Worm (Caenorhabditis elegans) whole organism, L2 larva: ENCODE data around the gene C29F7.2.
A peak's percentile ranks its signal among the peaks of the same experiment; 100 is the strongest.
"Not testable (repeated sequence)": the region's sequence is repeated elsewhere in the genome, so short reads cannot be mapped to it uniquely, and the experiment has no call there.

Source experiments
- C34F6.9 ChIP-seq: fragments of 150-350 bp; optimal IDR thresholded peaks from 2 replicates; lab custom pipeline; 2014; ENCODE audit warnings: missing biosample characterization, missing genetic modification characterization
- F13H6.1 ChIP-seq: sonication (generic microtip); optimal IDR thresholded peaks from 2 replicates; lab custom pipeline; 2016; ENCODE audit warnings: missing genetic modification characterization, missing compliant biosample characterization
- Y55F3AM.14 ChIP-seq: fragments of 200-800 bp; sonication (Bioruptor generic); optimal IDR thresholded peaks from 2 replicates; lab custom pipeline; 2018; ENCODE audit warnings: mild to moderate bottlenecking, missing genetic modification characterization, missing compliant biosample characterization
- ZK546.5 ChIP-seq: sonication (generic microtip); optimal IDR thresholded peaks from 2 replicates; lab custom pipeline; 2017; ENCODE audit warnings: missing biosample characterization, missing genetic modification characterization
- alr-1 ChIP-seq: fragments of 150-350 bp; optimal IDR thresholded peaks from 2 replicates; lab custom pipeline; 2014; ENCODE audit warnings: missing biosample characterization, missing genetic modification characterization
- blmp-1 ChIP-seq: sonication (generic microtip); optimal IDR thresholded peaks from 2 replicates; lab custom pipeline; 2017; ENCODE audit warnings: missing genetic modification characterization, mild to moderate bottlenecking, missing compliant biosample characterization, antibody characterized with exemption, moderate library complexity; ENCODE audit not compliant: insufficient read depth
- ceh-16 ChIP-seq: fragments of 150-350 bp; optimal IDR thresholded peaks from 2 replicates; lab custom pipeline; 2014; ENCODE audit warnings: missing biosample characterization, missing genetic modification characterization
- crh-2 ChIP-seq: sonication (generic microtip); optimal IDR thresholded peaks from 2 replicates; lab custom pipeline; 2017; ENCODE audit warnings: missing biosample characterization, missing genetic modification characterization
- dmd-4 ChIP-seq: sonication (generic microtip); optimal IDR thresholded peaks from 2 replicates; lab custom pipeline; 2017; ENCODE audit warnings: missing biosample characterization, missing genetic modification characterization
- egl-27 ChIP-seq: sonication (generic microtip); optimal IDR thresholded peaks from 3 replicates; lab custom pipeline; 2017; ENCODE audit warnings: missing biosample characterization, missing genetic modification reagents, missing genetic modification characterization
- elt-3 ChIP-seq: sonication (generic microtip); optimal IDR thresholded peaks from 2 replicates; lab custom pipeline; 2017; ENCODE audit warnings: missing biosample characterization, missing genetic modification characterization
- fos-1 ChIP-seq: fragments of 150-350 bp; optimal IDR thresholded peaks from 2 replicates; lab custom pipeline; 2014; ENCODE audit warnings: missing biosample characterization, missing genetic modification characterization
- lin-11 ChIP-seq: fragments of 150-350 bp; sonication (generic microtip); optimal IDR thresholded peaks from 2 replicates; lab custom pipeline; 2014; ENCODE audit warnings: missing biosample characterization, missing genetic modification characterization, inconsistent platforms, mixed read lengths
- lin-13 ChIP-seq: fragments of 150-350 bp; optimal IDR thresholded peaks from 2 replicates; lab custom pipeline; 2014; ENCODE audit warnings: missing biosample characterization, missing genetic modification reagents, missing genetic modification characterization
- lsy-2 ChIP-seq, 2 experiments: fragments of 150-350 bp in 1 of 2; sonication (generic microtip) in 1 of 2; optimal IDR thresholded peaks; 2 replicates each; lab custom pipeline; 2014 to 2017; ENCODE audit warnings: missing biosample characterization in 2 of 2, missing genetic modification characterization in 2 of 2
- mbf-1 ChIP-seq: sonication (generic microtip); optimal IDR thresholded peaks from 2 replicates; lab custom pipeline; 2017; ENCODE audit warnings: missing biosample characterization, missing genetic modification characterization
- mdl-1 ChIP-seq, 2 experiments: fragments of 150-350 bp in 1 of 2; sonication (generic microtip) in 1 of 2; optimal IDR thresholded peaks; 2 replicates each; lab custom pipeline; 2017; ENCODE audit warnings: missing biosample characterization in 2 of 2, missing genetic modification characterization in 2 of 2
- nhr-10 ChIP-seq: sonication (generic microtip); optimal IDR thresholded peaks from 2 replicates; lab custom pipeline; 2017; ENCODE audit warnings: missing biosample characterization, missing genetic modification characterization
- nhr-129 ChIP-seq: fragments of 150-350 bp; optimal IDR thresholded peaks from 2 replicates; lab custom pipeline; 2014; ENCODE audit warnings: missing biosample characterization, missing genetic modification characterization
- nhr-21 ChIP-seq: fragments of 150-350 bp; optimal IDR thresholded peaks from 2 replicates; lab custom pipeline; 2014; ENCODE audit warnings: missing biosample characterization, missing genetic modification characterization
- nhr-23 ChIP-seq: fragments of 150-350 bp; optimal IDR thresholded peaks from 2 replicates; lab custom pipeline; 2014; ENCODE audit warnings: missing biosample characterization, missing genetic modification reagents, missing genetic modification characterization
- nhr-237 ChIP-seq: fragments of 150-350 bp; optimal IDR thresholded peaks from 2 replicates; lab custom pipeline; 2014; ENCODE audit warnings: missing biosample characterization, missing genetic modification characterization
- nhr-25 ChIP-seq: fragments of 150-350 bp; sonication (generic microtip); optimal IDR thresholded peaks from 3 replicates; lab custom pipeline; 2014; ENCODE audit warnings: missing biosample characterization, missing genetic modification characterization
- nhr-6 ChIP-seq: fragments of 150-350 bp; optimal IDR thresholded peaks from 2 replicates; lab custom pipeline; 2014; ENCODE audit warnings: missing biosample characterization, missing genetic modification characterization
- skn-1 ChIP-seq: sonication (generic microtip); optimal IDR thresholded peaks from 2 replicates; lab custom pipeline; 2017; ENCODE audit warnings: missing biosample characterization, missing genetic modification characterization
- sma-3 ChIP-seq: sonication (generic microtip); optimal IDR thresholded peaks from 2 replicates; lab custom pipeline; 2016; ENCODE audit warnings: missing genetic modification reagents, missing genetic modification characterization, missing compliant biosample characterization
- sma-9 ChIP-seq, 2 experiments: fragments of 150-350 bp in 1 of 2; sonication (generic microtip) in 1 of 2; optimal IDR thresholded peaks; 2 replicates each; lab custom pipeline; 2014 to 2016; ENCODE audit warnings: missing genetic modification characterization in 2 of 2, mild to moderate bottlenecking in 1 of 2, missing biosample characterization in 1 of 2, missing compliant biosample characterization in 1 of 2, missing genetic modification reagents in 1 of 2, moderate library complexity in 1 of 2
- snpc-4 ChIP-seq: fragments of 150-350 bp; optimal IDR thresholded peaks from 2 replicates; lab custom pipeline; 2014; ENCODE audit warnings: missing biosample characterization, missing genetic modification characterization
- unc-55 ChIP-seq: fragments of 150-350 bp; sonication (generic microtip); optimal IDR thresholded peaks from 3 replicates; lab custom pipeline; 2014; ENCODE audit warnings: missing biosample characterization, missing genetic modification reagents, missing genetic modification characterization
- zag-1 ChIP-seq: fragments of 150-350 bp; optimal IDR thresholded peaks from 2 replicates; lab custom pipeline; 2014; ENCODE audit warnings: missing biosample characterization, missing genetic modification characterization
- ztf-1 ChIP-seq: fragments of 200-800 bp; sonication (Bioruptor generic); conservative IDR thresholded peaks from 2 replicates; pipeline ENCODE4 v1.3.6; 2022; ENCODE audit warnings: missing genetic modification characterization, missing compliant biosample characterization
- ztf-11 ChIP-seq: sonication (generic microtip); optimal IDR thresholded peaks from 2 replicates; lab custom pipeline; 2017; ENCODE audit warnings: missing biosample characterization, missing genetic modification characterization

The C29F7.2 gene

ce11 chrX:13442446-13442845, 26.6 kb downstream of the C29F7.2 start (continued):
- peak; percentile 51 for TF ChIP-seq nhr-21 (tag; lab: Kevin White, UChicago)
- peak; percentile 3 for TF ChIP-seq snpc-4 (tag; lab: Kevin White, UChicago)
- TF ChIP-seq ztf-11 = no peak

ce11 chrX:13443283-13443682, 27.4 kb downstream of the C29F7.2 start:
- TF ChIP-seq nhr-129 (tag; lab: Kevin White, UChicago) (no peak), ZK546.5 (tag; lab: Kevin White, UChicago) (no peak), nhr-21 (tag; lab: Kevin White, UChicago) (no peak), zag-1 (no peak), nhr-23 (tag; lab: Kevin White, UChicago) (no peak), nhr-10 (no peak), skn-1 (tag; lab: Kevin White, UChicago) (no peak)

ce11 chrX:13444267-13444666, 28.4 kb downstream of the C29F7.2 start:
- TF ChIP-seq nhr-23 (tag; lab: Kevin White, UChicago) (no peak), nhr-25 (no peak), ceh-16 (no peak), ztf-1 (GFP tag; lab: Robert Waterston, UW) (no peak), nhr-10 (no peak), nhr-237 (tag; lab: Kevin White, UChicago) (no peak)

- no peak for TF ChIP-seq sma-3
- no peak for TF ChIP-seq unc-55 (GFP tag; lab: Kevin White, UChicago)
- TF ChIP-seq mdl-1 (tag; optimal IDR thresholded peaks at IDR 0.05; lab: Kevin White, UChicago) = no peak
- no peak for TF ChIP-seq mbf-1 (tag; lab: Kevin White, UChicago)
- no peak for TF ChIP-seq ZK546.5 (tag; lab: Kevin White, UChicago)
- TF ChIP-seq ztf-11 = no peak
- TF ChIP-seq nhr-25 = no peak
- TF ChIP-seq lin-11 (tag; lab: Kevin White, UChicago) = no peak
- no peak for TF ChIP-seq blmp-1 (tag; lab: Kevin White, UChicago)
- no peak for TF ChIP-seq C34F6.9 (tag; lab: Kevin White, UChicago)
- TF ChIP-seq dmd-4 (tag; lab: Kevin White, UChicago) = no peak
- no peak for TF ChIP-seq elt-3 (tag; lab: Kevin White, UChicago)
- TF ChIP-seq egl-27 (tag; lab: Kevin White, UChicago) = no peak
- no peak for TF ChIP-seq snpc-4 (tag; lab: Kevin White, UChicago)
- no peak for TF ChIP-seq alr-1 (tag; lab: Kevin White, UChicago)
- TF ChIP-seq nhr-129 (tag; lab: Kevin White, UChicago) = no peak
- TF ChIP-seq, all 48 proteins: peak for 0
Measured at ce11 chrX:13446418-13446817, 30.5 kb downstream of the C29F7.2 start, which contains the start of gene set-8. Gene set-8, plus strand, starts transcription at chrX:13446718.

ce11 chrX:13448665-13449099, 32.8 kb downstream of the C29F7.2 start:
- TF ChIP-seq fos-1 (tag; lab: Kevin White, UChicago) = peak; percentile 42
- peak; percentile 51 for TF ChIP-seq zag-1
- peak; percentile 59 for TF ChIP-seq unc-55 (GFP tag; lab: Kevin White, UChicago)
- peak; percentile 71 for TF ChIP-seq sma-3
- TF ChIP-seq nhr-129 (tag; lab: Kevin White, UChicago) = peak; percentile 79
- peak; percentile 3 for TF ChIP-seq nhr-6 (tag; lab: Kevin White, UChicago)
- TF ChIP-seq sma-9 (GFP tag; optimal IDR thresholded peaks at IDR 0.05; lab: Kevin White, UChicago) = peak; percentile 71
- TF ChIP-seq sma-9 (tag; optimal IDR thresholded peaks at IDR 0.05; lab: Kevin White, UChicago) = not testable (repeated sequence)
- TF ChIP-seq mdl-1 (tag; optimal IDR thresholded peaks at IDR 0.05; lab: Kevin White, UChicago) = peak in 1 of 2 experiments; percentile 54
- TF ChIP-seq egl-27 (tag; lab: Kevin White, UChicago) = peak; percentile 20
- TF ChIP-seq crh-2 (tag; lab: Kevin White, UChicago) = peak; percentile 57
- peak; percentile 20 to 52 for TF ChIP-seq lsy-2 (tag; optimal IDR thresholded peaks at IDR 0.05; lab: Kevin White, UChicago)
- peak; percentile 46 for TF ChIP-seq F13H6.1
- TF ChIP-seq lin-11 (tag; lab: Kevin White, UChicago) = peak; percentile 47
- TF ChIP-seq C34F6.9 (tag; lab: Kevin White, UChicago) = peak; percentile 49
- TF ChIP-seq lin-13 = peak; percentile 47
- peak; percentile 40 for TF ChIP-seq Y55F3AM.14 (GFP tag; lab: Kevin White, UChicago)
- TF ChIP-seq nhr-21 (tag; lab: Kevin White, UChicago) = peak; percentile 70
